Worm (Caenorhabditis elegans): ENCODE results near the gene Y37B11A.3.

- TF ChIP-seq atf-7 (tag; optimal IDR thresholded peaks at IDR 0.05) (no peak), D2030.7 (GFP tag; IDR thresholded peaks at IDR 0.05) (no peak), snpc-4 (GFP tag; optimal IDR thresholded peaks at IDR 0.05) (no peak), snpc-4 (tag; optimal IDR thresholded peaks at IDR 0.05) (no peak), tlf-1 (GFP tag; optimal IDR thresholded peaks at IDR 0.05) (no peak), ekl-4 (GFP tag; IDR thresholded peaks at IDR 0.05) (no peak), rpc-1 (optimal IDR thresholded peaks at IDR 0.05) (no peak), rpc-1 (tag; optimal IDR thresholded peaks at IDR 0.05) (no peak), Y56A3A.18 (GFP tag; IDR thresholded peaks at IDR 0.05) (no peak), cebp-2 (GFP tag; IDR thresholded peaks at IDR 0.05) (no peak), hlh-26 (GFP tag; conservative IDR thresholded peaks at IDR 0.05) (no peak), Y79H2A.3 (GFP tag; conservative IDR thresholded peaks at IDR 0.05) (no peak), F49E8.2 (tag; optimal IDR thresholded peaks at IDR 0.05; ENCODE audit: insufficient read depth) (no peak), mes-4 (tag; optimal IDR thresholded peaks at IDR 0.05) (no peak)
These were observed 34.6 kb downstream of the Y37B11A.3 start for ce11 chrIII:5750503-5750902.
